Worm (Caenorhabditis elegans) whole organism, L4 larva: Measurements from ENCODE around the gene eat-4.

Source experiments
- F10B5.3 ChIP-seq: sonication (generic microtip); optimal IDR thresholded peaks from 2 replicates; lab custom pipeline; 2016; ENCODE audit warnings: mild to moderate bottlenecking, missing genetic modification characterization, missing compliant biosample characterization
- F26F4.8 ChIP-seq: fragments of 200-800 bp; sonication (Bioruptor generic); conservative IDR thresholded peaks from 2 replicates; pipeline ENCODE4 v1.3.6; 2022; ENCODE audit warnings: missing genetic modification characterization, missing compliant biosample characterization
- F44E2.7 ChIP-seq: fragments of 200-800 bp; sonication (Bioruptor generic); IDR thresholded peaks from 2 replicates; pipeline ENCODE4 v2.1.2; 2022; ENCODE audit warnings: missing genetic modification characterization, missing compliant biosample characterization
- R02D3.7 ChIP-seq: fragments of 150-350 bp; sonication (generic microtip); optimal IDR thresholded peaks from 3 replicates; lab custom pipeline; 2014; ENCODE audit warnings: missing biosample characterization, missing genetic modification characterization
- T20F7.1 ChIP-seq: fragments of 200-800 bp; sonication (Bioruptor generic); optimal IDR thresholded peaks from 2 replicates; lab custom pipeline; 2018; ENCODE audit warnings: mild to moderate bottlenecking, missing genetic modification characterization, missing compliant biosample characterization
- Y48G9A.11 ChIP-seq: fragments of 200-800 bp; sonication (Bioruptor generic); IDR thresholded peaks from 2 replicates; pipeline ENCODE4 v1.3.6; 2022; ENCODE audit warnings: missing genetic modification reagents, missing genetic modification characterization, missing compliant biosample characterization
- aly-2 ChIP-seq: sonication (generic microtip); optimal IDR thresholded peaks from 2 replicates; lab custom pipeline; 2018; ENCODE audit warnings: missing biosample characterization, missing genetic modification characterization
- ceh-28 ChIP-seq: fragments of 150-350 bp; optimal IDR thresholded peaks from 2 replicates; lab custom pipeline; 2014; ENCODE audit warnings: missing biosample characterization, missing genetic modification reagents, missing genetic modification characterization
- ceh-62 ChIP-seq: sonication (generic microtip); optimal IDR thresholded peaks from 2 replicates; lab custom pipeline; 2017; ENCODE audit warnings: missing biosample characterization, missing genetic modification characterization
- ceh-82 ChIP-seq: sonication (generic microtip); optimal IDR thresholded peaks from 2 replicates; lab custom pipeline; 2017; ENCODE audit warnings: missing biosample characterization, missing genetic modification characterization
- ces-1 ChIP-seq: fragments of 150-350 bp; sonication (generic microtip); optimal IDR thresholded peaks from 4 replicates; lab custom pipeline; 2014; ENCODE audit warnings: missing biosample characterization, missing genetic modification reagents, missing genetic modification characterization
- cey-2 ChIP-seq: sonication (generic microtip); optimal IDR thresholded peaks from 3 replicates; lab custom pipeline; 2017; ENCODE audit warnings: missing genetic modification characterization, mild to moderate bottlenecking, missing compliant biosample characterization, antibody characterized with exemption, borderline replicate concordance; ENCODE audit not compliant: insufficient read depth
- daf-12 ChIP-seq: fragments of 150-350 bp; optimal IDR thresholded peaks from 2 replicates; lab custom pipeline; 2014; ENCODE audit warnings: missing biosample characterization, missing genetic modification reagents, missing genetic modification characterization
- dmd-6 ChIP-seq: fragments of 200-800 bp; sonication (Bioruptor generic); IDR thresholded peaks from 2 replicates; pipeline ENCODE4 v1.3.6; 2022; ENCODE audit warnings: missing genetic modification reagents, missing genetic modification characterization, missing compliant biosample characterization
- dpl-1 ChIP-seq: fragments of 150-350 bp; optimal IDR thresholded peaks from 2 replicates; lab custom pipeline; 2014; ENCODE audit warnings: missing biosample characterization, missing genetic modification reagents, missing genetic modification characterization
- dve-1 ChIP-seq: sonication (generic microtip); optimal IDR thresholded peaks from 2 replicates; lab custom pipeline; 2017; ENCODE audit warnings: antibody characterized with exemption, mild to moderate bottlenecking, missing genetic modification characterization, missing compliant biosample characterization; ENCODE audit not compliant: insufficient read depth
- hlh-30 ChIP-seq: sonication (generic microtip); optimal IDR thresholded peaks from 2 replicates; lab custom pipeline; 2017; ENCODE audit warnings: antibody characterized with exemption, mild to moderate bottlenecking, missing genetic modification characterization, missing compliant biosample characterization; ENCODE audit not compliant: insufficient read depth
- lin-1 ChIP-seq: fragments of 200-800 bp; sonication (Bioruptor generic); IDR thresholded peaks from 2 replicates; pipeline ENCODE4 v1.3.6; 2022; ENCODE audit warnings: missing genetic modification reagents, missing genetic modification characterization, missing compliant biosample characterization
- lin-38 ChIP-seq: fragments of 200-800 bp; sonication (Bioruptor generic); IDR thresholded peaks from 2 replicates; pipeline ENCODE4 v1.3.6; 2022; ENCODE audit warnings: missing genetic modification reagents, missing genetic modification characterization, missing compliant biosample characterization
- madf-5 ChIP-seq, 2 experiments: fragments of 200-800 bp; sonication (Bioruptor generic); IDR thresholded peaks; 2 replicates each; pipeline ENCODE4 v1.3.6; 2022; ENCODE audit warnings: missing compliant biosample characterization in 2 of 2, missing genetic modification characterization in 2 of 2
- mep-1 ChIP-seq: fragments of 150-350 bp; sonication (generic microtip); optimal IDR thresholded peaks from 3 replicates; lab custom pipeline; 2014; ENCODE audit warnings: missing biosample characterization, missing genetic modification characterization
- mes-2 ChIP-seq: sonication (generic microtip); optimal IDR thresholded peaks from 2 replicates; lab custom pipeline; 2016; ENCODE audit warnings: missing genotype, mild to moderate bottlenecking, missing genetic modification characterization, missing compliant biosample characterization; ENCODE audit not compliant: poor library complexity, severe bottlenecking
- mxl-3 ChIP-seq: fragments of 200-800 bp; sonication (Bioruptor generic); optimal IDR thresholded peaks from 2 replicates; lab custom pipeline; 2018; ENCODE audit warnings: mild to moderate bottlenecking, missing genetic modification characterization, missing compliant biosample characterization
- nhr-111 ChIP-seq: fragments of 200-800 bp; sonication (Bioruptor generic); optimal IDR thresholded peaks from 2 replicates; lab custom pipeline; 2018; ENCODE audit warnings: mild to moderate bottlenecking, missing genetic modification characterization, missing compliant biosample characterization
- nhr-237 ChIP-seq: sonication (generic microtip); optimal IDR thresholded peaks from 2 replicates; lab custom pipeline; 2017; ENCODE audit warnings: missing biosample characterization, missing genetic modification characterization
- nhr-25 ChIP-seq: sonication (generic microtip); optimal IDR thresholded peaks from 2 replicates; lab custom pipeline; 2017; ENCODE audit warnings: missing genetic modification characterization, mild to moderate bottlenecking, missing compliant biosample characterization, antibody characterized with exemption, moderate library complexity, borderline replicate concordance; ENCODE audit not compliant: insufficient read depth
- nhr-48 ChIP-seq: sonication (generic microtip); optimal IDR thresholded peaks from 2 replicates; lab custom pipeline; 2016; ENCODE audit warnings: mild to moderate bottlenecking, missing genetic modification characterization, missing compliant biosample characterization
- php-3 ChIP-seq: fragments of 200-800 bp; sonication (Bioruptor generic); IDR thresholded peaks from 2 replicates; pipeline ENCODE4 v1.3.6; 2022; ENCODE audit warnings: missing genetic modification reagents, missing genetic modification characterization, missing compliant biosample characterization
- snpc-4 ChIP-seq: fragments of 150-350 bp; optimal IDR thresholded peaks from 2 replicates; lab custom pipeline; 2014; ENCODE audit warnings: missing biosample characterization, missing genetic modification characterization
- spr-3 ChIP-seq: fragments of 200-800 bp; sonication (Bioruptor generic); optimal IDR thresholded peaks from 2 replicates; lab custom pipeline; 2018; ENCODE audit warnings: mild to moderate bottlenecking, missing genetic modification characterization, missing compliant biosample characterization
- tra-1 ChIP-seq: fragments of 200-800 bp; sonication (Bioruptor generic); IDR thresholded peaks from 2 replicates; pipeline ENCODE4 v1.3.6; 2022; ENCODE audit warnings: missing genetic modification reagents, missing genetic modification characterization, missing compliant biosample characterization
- unc-130 ChIP-seq: sonication (generic microtip); optimal IDR thresholded peaks from 2 replicates; lab custom pipeline; 2016; ENCODE audit warnings: missing genetic modification reagents, missing genetic modification characterization, missing compliant biosample characterization
- unc-62 ChIP-seq, 3 experiments: fragments of 150-350 bp in 1 of 3; sonication (generic microtip); optimal IDR thresholded peaks in 2 of 3; peaks in 1 of 3; 1 replicate in 1 of 3; 2 replicates in 2 of 3; lab custom pipeline; 2014 to 2017; ENCODE audit warnings: missing biosample characterization in 3 of 3, missing genetic modification characterization in 3 of 3, missing genetic modification reagents in 3 of 3, missing genotype in 1 of 3
- vab-7 ChIP-seq: fragments of 200-800 bp; sonication (Bioruptor generic); IDR thresholded peaks from 2 replicates; pipeline ENCODE4 v1.3.6; 2022; ENCODE audit warnings: missing genetic modification reagents, missing genetic modification characterization, missing compliant biosample characterization
- zfp-2 ChIP-seq: sonication (generic microtip); optimal IDR thresholded peaks from 2 replicates; lab custom pipeline; 2016; ENCODE audit warnings: mild to moderate bottlenecking, missing genetic modification characterization, missing compliant biosample characterization
- zip-11 ChIP-seq: fragments of 200-800 bp; sonication (Bioruptor generic); IDR thresholded peaks from 2 replicates; pipeline ENCODE4 v1.3.6; 2022; ENCODE audit warnings: missing genetic modification characterization, missing compliant biosample characterization
- zip-2 ChIP-seq: fragments of 150-350 bp; optimal IDR thresholded peaks from 2 replicates; lab custom pipeline; 2014; ENCODE audit warnings: missing biosample characterization, missing genetic modification characterization
- ztf-11 ChIP-seq: fragments of 150-350 bp; optimal IDR thresholded peaks from 2 replicates; lab custom pipeline; 2014; ENCODE audit warnings: missing biosample characterization, missing genetic modification characterization

Gene eat-4

DNA sequence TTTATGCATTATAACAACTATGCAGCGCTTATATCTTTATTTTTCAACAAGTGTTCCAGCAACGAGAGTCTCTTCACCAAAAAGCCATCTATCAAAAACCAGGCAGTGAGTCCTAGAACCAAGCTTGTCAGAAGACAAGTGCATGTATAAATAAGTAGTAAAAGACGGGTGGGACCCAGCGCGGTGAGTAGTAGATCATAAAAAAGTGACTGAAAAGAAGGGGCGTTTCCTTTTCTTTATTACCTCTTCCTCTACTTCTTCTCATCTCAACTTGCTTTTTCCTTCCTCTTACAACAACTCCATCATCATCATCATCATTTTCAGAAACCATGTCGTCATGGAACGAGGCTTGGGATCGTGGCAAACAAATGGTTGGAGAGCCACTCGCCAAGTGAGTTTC lies at the start of gene eat-4:
eat-4 (plus strand) TSS at position 301 of the 400 bp plus-strand sequence.
- no peak for TF ChIP-seq ceh-82 (tag; lab: Kevin White, UChicago)
- no peak for TF ChIP-seq zip-11 (GFP tag; lab: Robert Waterston, UW)
- no peak for TF ChIP-seq zfp-2 (tag; lab: Kevin White, UChicago)
- no peak for TF ChIP-seq F26F4.8 (GFP tag; lab: Robert Waterston, UW)
- no peak for TF ChIP-seq dmd-6 (GFP tag; lab: Robert Waterston, UW)
- no peak for TF ChIP-seq madf-5 (GFP tag; IDR thresholded peaks at IDR 0.05; lab: Robert Waterston, UW)
- no peak for TF ChIP-seq F44E2.7 (GFP tag; lab: Robert Waterston, UW)
- TF ChIP-seq nhr-111 = no peak
- no peak for TF ChIP-seq spr-3
- no peak for TF ChIP-seq Y48G9A.11 (GFP tag; lab: Robert Waterston, UW)
- no peak for TF ChIP-seq nhr-48 (tag; lab: Kevin White, UChicago)
- no peak for TF ChIP-seq snpc-4 (tag; lab: Kevin White, UChicago)

DNA sequence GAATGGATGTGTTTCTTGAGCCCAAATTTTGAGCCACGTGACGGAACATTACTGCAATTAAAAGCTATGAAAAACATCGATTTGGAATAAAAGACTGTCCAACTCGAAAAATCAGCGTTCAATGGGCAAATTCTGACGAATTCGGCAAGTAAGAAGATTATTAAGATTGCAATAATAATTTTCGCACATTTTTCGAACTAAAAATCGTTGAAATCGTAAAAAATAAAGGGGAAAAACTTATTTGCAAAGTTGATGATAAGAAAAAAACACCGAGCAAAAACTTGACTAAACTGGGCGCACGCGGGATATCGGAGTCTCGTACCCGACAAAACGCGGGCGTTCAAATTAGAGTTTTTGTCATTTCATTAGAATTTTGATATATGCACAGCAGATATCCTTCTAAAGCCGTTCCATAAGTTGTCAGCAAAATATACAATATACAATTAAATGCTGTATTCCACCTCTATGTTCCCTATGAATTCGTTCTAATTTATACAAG lies 47.3 kb upstream of the eat-4 start, which contains the start of the genes mccc-2 and mrpl-44:
mccc-2 (minus strand) TSS at position 51 of the 499 bp plus-strand sequence.
mrpl-44 (minus strand) TSS at position 51 of the 499 bp plus-strand sequence.
- TF ChIP-seq tra-1 = no peak
- TF ChIP-seq mes-2 (tag; lab: Kevin White, UChicago) = peak; percentile 36
- no peak for TF ChIP-seq ces-1 (GFP tag; lab: Kevin White, UChicago)
- TF ChIP-seq dpl-1 (GFP tag; lab: Kevin White, UChicago) = peak; percentile 86
- no peak for TF ChIP-seq R02D3.7
- peak; percentile 97 for TF ChIP-seq T20F7.1 (GFP tag; lab: Kevin White, UChicago)
- no peak for TF ChIP-seq nhr-25 (tag; lab: Kevin White, UChicago)
- TF ChIP-seq mep-1 (tag; lab: Kevin White, UChicago) = no peak
- TF ChIP-seq daf-12 (tag; lab: Kevin White, UChicago) = no peak
- peak; percentile 69; the same call in 1 of the 2 replicates for TF ChIP-seq Y48G9A.11 (GFP tag; lab: Robert Waterston, UW)
- TF ChIP-seq, all 104 proteins: peak for 4

DNA sequence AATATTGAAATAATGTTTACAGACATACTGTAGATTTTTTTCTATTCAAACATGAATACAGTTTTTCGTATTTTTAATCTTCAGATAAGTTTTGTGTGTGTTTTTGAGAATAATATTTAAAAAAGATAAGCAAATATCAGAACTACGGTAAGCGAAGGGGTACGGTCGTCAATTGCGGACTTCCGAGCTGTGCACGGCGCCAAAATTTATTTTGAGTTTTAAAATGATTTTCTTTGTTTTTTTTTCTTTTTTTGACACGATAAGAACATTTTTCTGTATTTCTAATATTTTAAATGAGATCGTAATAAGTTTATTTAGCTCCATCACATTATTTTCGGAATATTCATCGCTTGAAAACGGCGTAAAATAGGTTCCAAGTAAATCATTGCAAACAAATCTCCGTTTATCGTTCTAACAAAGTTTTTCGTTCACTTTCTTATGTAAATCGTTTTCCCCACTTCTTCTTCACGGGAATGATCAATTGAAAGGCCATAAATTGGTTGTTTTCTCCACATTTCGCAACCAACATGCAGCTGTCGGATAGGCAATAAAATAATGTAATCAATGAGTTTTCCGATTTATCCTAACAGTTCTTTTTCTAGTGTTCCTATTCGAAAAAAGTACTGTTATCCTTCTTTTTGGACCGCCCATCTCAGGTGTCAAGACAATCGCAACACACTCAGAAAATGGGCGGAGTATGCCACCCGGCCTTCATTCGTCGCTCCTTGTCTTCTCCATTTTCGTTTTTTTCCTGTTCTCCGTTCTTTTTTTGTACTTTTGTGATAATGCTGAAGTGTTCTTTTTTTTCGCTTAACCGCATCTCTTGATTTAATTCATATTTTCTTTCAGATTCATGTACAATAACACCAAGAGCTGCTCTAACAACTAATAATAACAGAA lies 45.0 kb upstream of the eat-4 start, which contains the start of gene glp-1:
glp-1 (plus strand) TSS at position 850 of the 900 bp plus-strand sequence.
- TF ChIP-seq unc-62 (GFP tag; optimal IDR thresholded peaks at IDR 0.05 in 1 of 2; lab: Kevin White, UChicago) = peak in 1 of 2 experiments; percentile 72
- no peak for TF ChIP-seq unc-62 (tag; optimal IDR thresholded peaks at IDR 0.05; lab: Kevin White, UChicago)
- TF ChIP-seq vab-7 (GFP tag; lab: Robert Waterston, UW) = no peak
- no peak for TF ChIP-seq lin-1 (GFP tag; lab: Robert Waterston, UW)
- no peak for TF ChIP-seq ztf-11 (tag; lab: Kevin White, UChicago)
- TF ChIP-seq Y48G9A.11 (GFP tag; lab: Robert Waterston, UW) = peak; percentile 34; the same call in 1 of the 2 replicates
- TF ChIP-seq php-3 (GFP tag; lab: Robert Waterston, UW) = no peak
- TF ChIP-seq ceh-62 = no peak
- TF ChIP-seq ceh-28 (tag; lab: Kevin White, UChicago) = no peak
- TF ChIP-seq F10B5.3 (tag; lab: Kevin White, UChicago) = no peak
- TF ChIP-seq dve-1 (tag; lab: Kevin White, UChicago) = no peak
- TF ChIP-seq nhr-237 (tag; lab: Kevin White, UChicago) = no peak
- TF ChIP-seq lin-38 = no peak
- no peak for TF ChIP-seq cey-2 (tag; lab: Kevin White, UChicago)
- TF ChIP-seq zip-2 (tag; lab: Kevin White, UChicago) = no peak
- no peak for TF ChIP-seq mxl-3
- peak; percentile 41 for TF ChIP-seq unc-130 (GFP tag; lab: Kevin White, UChicago)
- TF ChIP-seq dpl-1 (GFP tag; lab: Kevin White, UChicago) = no peak
- no peak for TF ChIP-seq hlh-30
- no peak for TF ChIP-seq zfp-2 (tag; lab: Kevin White, UChicago)
- no peak for TF ChIP-seq aly-2
- TF ChIP-seq, all 104 proteins: peak for 3
